In the genomic region with DNA sequence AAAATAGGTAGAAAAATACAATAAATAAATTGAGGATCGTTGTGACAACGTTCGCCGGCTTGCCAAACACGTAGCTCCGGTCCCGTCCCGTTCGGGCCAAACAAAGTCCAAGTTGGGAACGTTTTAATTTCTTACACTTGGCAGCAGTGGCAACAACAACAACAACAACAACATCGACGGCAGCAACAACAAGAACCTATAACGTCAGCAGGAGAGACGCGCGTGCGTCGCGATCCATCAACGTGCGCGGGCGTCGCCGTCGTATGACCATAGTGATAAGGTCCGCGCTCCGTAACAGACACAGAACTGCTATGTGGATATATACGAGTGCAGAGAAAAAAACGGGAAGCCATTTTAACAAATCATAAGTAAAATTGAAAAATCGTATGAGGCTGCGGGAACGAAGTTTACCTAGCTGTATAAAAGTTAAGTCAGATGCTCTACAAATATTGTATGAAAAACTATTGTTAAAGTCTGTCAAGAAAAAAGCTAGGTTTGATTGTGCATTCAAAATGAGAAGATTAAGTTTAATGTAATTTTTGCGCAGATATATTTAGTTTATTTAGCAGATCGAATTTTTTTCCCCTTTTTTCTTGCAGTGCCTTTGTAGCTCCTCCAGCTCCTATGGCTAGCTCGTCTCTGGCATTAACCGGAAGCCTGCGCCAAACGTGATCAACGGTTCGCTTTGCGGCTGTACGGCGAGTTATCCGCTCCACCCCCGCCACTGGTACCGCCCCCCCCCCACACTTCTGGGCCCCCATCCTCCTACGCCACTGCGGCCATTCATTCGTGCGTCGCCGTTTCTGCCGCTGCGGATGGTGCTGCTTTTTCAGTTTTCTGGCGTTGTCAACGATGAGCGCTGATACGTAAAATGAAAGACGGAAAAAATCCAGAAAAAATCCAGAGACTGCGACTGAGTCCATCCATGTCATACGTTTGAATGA, we compare ENCODE assay signal across 1 fruit fly cellular context.
TF ChIP-seq lines count a peak whose summit lies in the region.

No protein-coding gene starts in this region.

TF ChIP-seq in whole organism, embryonic, 481 proteins besides CTCF, POLR2A, EP300 and RAD21 (continued from another document and continues in another):
- TF ChIP-seq CG2889 (GFP tag; IDR thresholded peaks at IDR 0.05; lab: Robert Waterston, UW) (no peak), HLH4C (GFP tag; IDR thresholded peaks at IDR 0.05; lab: Robert Waterston, UW; ENCODE audit: partially characterized antibody) (no peak), CG34224 (GFP tag; IDR thresholded peaks at IDR 0.05; lab: Robert Waterston, UW; ENCODE audit: partially characterized antibody) (no peak), Opbp (GFP tag; IDR thresholded peaks at IDR 0.05; lab: Robert Waterston, UW; ENCODE audit: partially characterized antibody) (no peak), CG8089 (GFP tag; optimal IDR thresholded peaks at IDR 0.05; lab: Kevin White, UChicago) (no peak), rib (GFP tag; IDR thresholded peaks at IDR 0.05; lab: Robert Waterston, UW) (no peak), nau (GFP tag; optimal IDR thresholded peaks at IDR 0.05; lab: Kevin White, UChicago) (no peak), row (GFP tag; IDR thresholded peaks at IDR 0.05; lab: Robert Waterston, UW) (0 out of 3 replicates have a peak, but pooled peaks have one; percentile 24), Meics (GFP tag; optimal IDR thresholded peaks at IDR 0.05; lab: Kevin White, UChicago) (no peak), bigmax (GFP tag; optimal IDR thresholded peaks at IDR 0.05; lab: Kevin White, UChicago) (no peak), nerfin-1 (tag; optimal IDR thresholded peaks at IDR 0.05; lab: Kevin White, UChicago) (no peak), Gsc (GFP tag; IDR thresholded peaks at IDR 0.05; lab: Robert Waterston, UW) (no peak), CG6272 (GFP tag; IDR thresholded peaks at IDR 0.05; lab: Robert Waterston, UW) (no peak), jumu (GFP tag; optimal IDR thresholded peaks at IDR 0.05; lab: Kevin White, UChicago) (no peak), C15 (GFP tag; IDR thresholded peaks at IDR 0.05; lab: Robert Waterston, UW) (no peak), CG9609 (GFP tag; optimal IDR thresholded peaks at IDR 0.05; lab: Kevin White, UChicago) (no peak), CG42726 (GFP tag; IDR thresholded peaks at IDR 0.05; lab: Robert Waterston, UW; ENCODE audit: partially characterized antibody) (no peak), CG12299 (tag; optimal IDR thresholded peaks at IDR 0.05; lab: Kevin White, UChicago) (no peak), mam (GFP tag; optimal IDR thresholded peaks at IDR 0.05; lab: Kevin White, UChicago) (no peak), salm (tag; optimal IDR thresholded peaks at IDR 0.05; lab: Kevin White, UChicago) (no peak), ato (GFP tag; IDR thresholded peaks at IDR 0.05; lab: Robert Waterston, UW; ENCODE audit: partially characterized antibody) (no peak), CG32532 (GFP tag; IDR thresholded peaks at IDR 0.05; lab: Robert Waterston, UW) (no peak), CoRest (tag; optimal IDR thresholded peaks at IDR 0.05; lab: Kevin White, UChicago) (peak; percentile 15), esg (GFP tag; conservative IDR thresholded peaks at IDR 0.05; lab: Robert Waterston, UW) (0 out of 2 replicates have a peak, but pooled peaks have one; percentile 4), CG8765 (GFP tag; IDR thresholded peaks at IDR 0.05; lab: Robert Waterston, UW) (no peak), sqz (GFP tag; optimal IDR thresholded peaks at IDR 0.05; lab: Kevin White, UChicago) (no peak), CG14710 (tag; optimal IDR thresholded peaks at IDR 0.05; lab: Kevin White, UChicago) (peak; percentile 46), fru (optimal IDR thresholded peaks at IDR 0.05; lab: Kevin White, UChicago) (no peak), gfzf (GFP tag; optimal IDR thresholded peaks at IDR 0.05; lab: Kevin White, UChicago) (no peak), fd64A (GFP tag; optimal IDR thresholded peaks at IDR 0.05; lab: Kevin White, UChicago) (no peak), CG4328 (GFP tag; optimal IDR thresholded peaks at IDR 0.05; lab: Kevin White, UChicago) (no peak), CG5245 (GFP tag; optimal IDR thresholded peaks at IDR 0.05; lab: Kevin White, UChicago) (no peak), ind (GFP tag; optimal IDR thresholded peaks at IDR 0.05; lab: Kevin White, UChicago) (peak; percentile 10), sr (GFP tag; IDR thresholded peaks at IDR 0.05; lab: Robert Waterston, UW) (0 out of 3 replicates have a peak, but pooled peaks have one; percentile 14), CG17568 (GFP tag; optimal IDR thresholded peaks at IDR 0.05; lab: Kevin White, UChicago) (no peak), Hr51 (GFP tag; optimal IDR thresholded peaks at IDR 0.05; lab: Kevin White, UChicago) (no peak), CG31441 (GFP tag; IDR thresholded peaks at IDR 0.05; lab: Robert Waterston, UW) (peak; percentile 33; the same call in 1 of the 2 replicates), bowl (GFP tag; IDR thresholded peaks at IDR 0.05; lab: Robert Waterston, UW) (no peak), Lpt (GFP tag; optimal IDR thresholded peaks at IDR 0.05; lab: Kevin White, UChicago) (no peak), CG31388 (GFP tag; optimal IDR thresholded peaks at IDR 0.05; lab: Kevin White, UChicago) (no peak), Sox100B (GFP tag; optimal IDR thresholded peaks at IDR 0.05; lab: Kevin White, UChicago) (peak; percentile 33), CG7556 (GFP tag; optimal IDR thresholded peaks at IDR 0.05; lab: Kevin White, UChicago) (peak; percentile 33), Aef1 (GFP tag; IDR thresholded peaks at IDR 0.05; lab: Robert Waterston, UW) (no peak), Dll (GFP tag; IDR thresholded peaks at IDR 0.05; lab: Robert Waterston, UW; ENCODE audit: partially characterized antibody) (no peak), Poxn (GFP tag; IDR thresholded peaks at IDR 0.05; lab: Robert Waterston, UW) (no peak), CHES-1-like (GFP tag; optimal IDR thresholded peaks at IDR 0.05; lab: Kevin White, UChicago) (no peak), CG10543 (GFP tag; optimal IDR thresholded peaks at IDR 0.05; lab: Kevin White, UChicago) (no peak), CG12744 (GFP tag; optimal IDR thresholded peaks at IDR 0.05; lab: Kevin White, UChicago) (no peak), pb (GFP tag; optimal IDR thresholded peaks at IDR 0.05; lab: Kevin White, UChicago) (no peak), Doc3 (GFP tag; IDR thresholded peaks at IDR 0.05; lab: Robert Waterston, UW; ENCODE audit: partially characterized antibody) (no peak), TFAM (GFP tag; optimal IDR thresholded peaks at IDR 0.05; lab: Kevin White, UChicago) (no peak), D19A (tag; optimal IDR thresholded peaks at IDR 0.05; lab: Kevin White, UChicago) (peak; percentile 7), D (optimal IDR thresholded peaks at IDR 0.05; lab: Kevin White, UChicago) (no peak), D (GFP tag; optimal IDR thresholded peaks at IDR 0.05; lab: Kevin White, UChicago) (peak; percentile 26), gro (GFP tag; optimal IDR thresholded peaks at IDR 0.05; lab: Kevin White, UChicago) (no peak), repo (GFP tag; optimal IDR thresholded peaks at IDR 0.05; lab: Kevin White, UChicago) (no peak), jing (GFP tag; optimal IDR thresholded peaks at IDR 0.05; lab: Kevin White, UChicago) (no peak), cwo (GFP tag; optimal IDR thresholded peaks at IDR 0.05; lab: Kevin White, UChicago) (no peak), Bdp1 (GFP tag; optimal IDR thresholded peaks at IDR 0.05; lab: Kevin White, UChicago) (no peak), Atf6 (GFP tag; IDR thresholded peaks at IDR 0.05; lab: Robert Waterston, UW) (no peak), Xrp1 (GFP tag; IDR thresholded peaks at IDR 0.05; lab: Robert Waterston, UW) (peak; percentile 50), Oli (tag; optimal IDR thresholded peaks at IDR 0.05; lab: Kevin White, UChicago) (peak; percentile 20), Ptx1 (GFP tag; IDR thresholded peaks at IDR 0.05; lab: Robert Waterston, UW) (peak; percentile 32; the same call in 1 of the 2 replicates), nmo (GFP tag; optimal IDR thresholded peaks at IDR 0.05; lab: Kevin White, UChicago) (peak; percentile 22), BtbVII (GFP tag; optimal IDR thresholded peaks at IDR 0.05; lab: Kevin White, UChicago) (no peak), CG17829 (tag; optimal IDR thresholded peaks at IDR 0.05; lab: Kevin White, UChicago) (peak; percentile 8), CG16815 (GFP tag; optimal IDR thresholded peaks at IDR 0.05; lab: Kevin White, UChicago) (no peak), Mrtf (GFP tag; IDR thresholded peaks at IDR 0.05; lab: Robert Waterston, UW) (no peak), CG11695 (GFP tag; IDR thresholded peaks at IDR 0.05; lab: Robert Waterston, UW) (no peak), luna (GFP tag; optimal IDR thresholded peaks at IDR 0.05; lab: Kevin White, UChicago) (no peak), MESR4 (GFP tag; optimal IDR thresholded peaks at IDR 0.05; lab: Kevin White, UChicago) (no peak), btn (GFP tag; optimal IDR thresholded peaks at IDR 0.05; lab: Kevin White, UChicago) (no peak), trem (tag; optimal IDR thresholded peaks at IDR 0.05; lab: Kevin White, UChicago) (no peak), so (GFP tag; IDR thresholded peaks at IDR 0.05; lab: Robert Waterston, UW) (no peak), oc (tag; optimal IDR thresholded peaks at IDR 0.05; lab: Kevin White, UChicago) (no peak), dmrt99B (tag; optimal IDR thresholded peaks at IDR 0.05; lab: Kevin White, UChicago) (peak; percentile 16), CG8944 (GFP tag; optimal IDR thresholded peaks at IDR 0.05; lab: Kevin White, UChicago) (no peak), YL-1 (GFP tag; optimal IDR thresholded peaks at IDR 0.05; lab: Kevin White, UChicago) (no peak), fd102C (GFP tag; optimal IDR thresholded peaks at IDR 0.05; lab: Kevin White, UChicago) (no peak), H15 (GFP tag; IDR thresholded peaks at IDR 0.05; lab: Robert Waterston, UW) (no peak), CG7786 (GFP tag; optimal IDR thresholded peaks at IDR 0.05; lab: Kevin White, UChicago) (no peak), CG6654 (GFP tag; optimal IDR thresholded peaks at IDR 0.05; lab: Kevin White, UChicago) (no peak), psq (GFP tag; optimal IDR thresholded peaks at IDR 0.05; lab: Kevin White, UChicago) (no peak), ssp (GFP tag; IDR thresholded peaks at IDR 0.05; lab: Robert Waterston, UW) (no peak), exex (tag; optimal IDR thresholded peaks at IDR 0.05; lab: Kevin White, UChicago) (no peak), CG10209 (GFP tag; optimal IDR thresholded peaks at IDR 0.05; lab: Kevin White, UChicago) (no peak), CG10431 (GFP tag; optimal IDR thresholded peaks at IDR 0.05; lab: Kevin White, UChicago) (no peak), CG9727 (GFP tag; optimal IDR thresholded peaks at IDR 0.05; lab: Kevin White, UChicago) (peak; percentile 60), lbe (GFP tag; optimal IDR thresholded peaks at IDR 0.05; lab: Kevin White, UChicago) (no peak), Neu2 (GFP tag; optimal IDR thresholded peaks at IDR 0.05; lab: Kevin White, UChicago; ENCODE audit: borderline replicate concordance) (no peak), cg (GFP tag; optimal IDR thresholded peaks at IDR 0.05; lab: Kevin White, UChicago) (no peak), CG15479 (GFP tag; optimal IDR thresholded peaks at IDR 0.05; lab: Kevin White, UChicago) (no peak), en (GFP tag; optimal IDR thresholded peaks at IDR 0.05; lab: Kevin White, UChicago) (no peak), CG3838 (GFP tag; optimal IDR thresholded peaks at IDR 0.05; lab: Kevin White, UChicago) (no peak), nerfin-2 (GFP tag; IDR thresholded peaks at IDR 0.05; lab: Robert Waterston, UW; ENCODE audit: partially characterized antibody) (no peak), knrl (GFP tag; IDR thresholded peaks at IDR 0.05; lab: Robert Waterston, UW; ENCODE audit: partially characterized antibody) (no peak), dpn (GFP tag; optimal IDR thresholded peaks at IDR 0.05; lab: Kevin White, UChicago) (no peak), CG34422 (GFP tag; IDR thresholded peaks at IDR 0.05; lab: Robert Waterston, UW) (no peak), Hmr (GFP tag; optimal IDR thresholded peaks at IDR 0.05; lab: Kevin White, UChicago) (no peak), hkb (optimal IDR thresholded peaks at IDR 0.05; lab: Kevin White, UChicago) (no peak), hkb (GFP tag; IDR thresholded peaks at IDR 0.05; lab: Robert Waterston, UW) (no peak), pita (GFP tag; optimal IDR thresholded peaks at IDR 0.05; lab: Kevin White, UChicago) (no peak), CG5953 (GFP tag; IDR thresholded peaks at IDR 0.05; lab: Robert Waterston, UW) (no peak), crol (GFP tag; IDR thresholded peaks at IDR 0.05; lab: Robert Waterston, UW) (peak; percentile 90), CG16813 (GFP tag; IDR thresholded peaks at IDR 0.05; lab: Robert Waterston, UW; ENCODE audit: partially characterized antibody) (no peak), toy (GFP tag; IDR thresholded peaks at IDR 0.05; lab: Robert Waterston, UW) (no peak), CG15073 (GFP tag; optimal IDR thresholded peaks at IDR 0.05; lab: Kevin White, UChicago) (no peak), CG12659 (GFP tag; optimal IDR thresholded peaks at IDR 0.05; lab: Kevin White, UChicago) (no peak), mld (GFP tag; IDR thresholded peaks at IDR 0.05; lab: Robert Waterston, UW; ENCODE audit: partially characterized antibody) (no peak), CG8478 (optimal IDR thresholded peaks at IDR 0.05; lab: Kevin White, UChicago) (no peak), Bgb (GFP tag; IDR thresholded peaks at IDR 0.05; lab: Robert Waterston, UW; ENCODE audit: partially characterized antibody) (no peak), phol (tag; optimal IDR thresholded peaks at IDR 0.05; lab: Kevin White, UChicago) (peak; percentile 59), MBD-R2 (GFP tag; IDR thresholded peaks at IDR 0.05; lab: Robert Waterston, UW) (no peak), CG13894 (tag; optimal IDR thresholded peaks at IDR 0.05; lab: Kevin White, UChicago) (no peak), CG9932 (GFP tag; IDR thresholded peaks at IDR 0.05; lab: Robert Waterston, UW) (no peak), gem (tag; optimal IDR thresholded peaks at IDR 0.05; lab: Kevin White, UChicago) (peak; percentile 41), CG33557 (GFP tag; optimal IDR thresholded peaks at IDR 0.05; lab: Kevin White, UChicago) (no peak), eve (GFP tag; optimal IDR thresholded peaks at IDR 0.05; lab: Kevin White, UChicago) (no peak), CG30020 (tag; optimal IDR thresholded peaks at IDR 0.05; lab: Kevin White, UChicago) (no peak), sc (optimal IDR thresholded peaks at IDR 0.05; lab: Kevin White, UChicago) (no peak), sc (GFP tag; optimal IDR thresholded peaks at IDR 0.05; lab: Kevin White, UChicago) (no peak), fd3F (GFP tag; optimal IDR thresholded peaks at IDR 0.05; lab: Kevin White, UChicago) (no peak), h (optimal IDR thresholded peaks at IDR 0.05; lab: Kevin White, UChicago) (no peak), CG1233 (GFP tag; optimal IDR thresholded peaks at IDR 0.05; lab: Kevin White, UChicago) (no peak), Mad (GFP tag; optimal IDR thresholded peaks at IDR 0.05; lab: Kevin White, UChicago) (no peak)
